Worm (Caenorhabditis elegans) whole organism, late embryonic: Measurements from ENCODE around the gene C26F1.3.

ENCODE experiments used
- C08G9.2 ChIP-seq: sonication (generic microtip); optimal IDR thresholded peaks from 2 replicates; lab custom pipeline; 2016; ENCODE audit warnings: mild to moderate bottlenecking, missing genetic modification characterization, moderate library complexity, missing compliant biosample characterization
- K02D7.2 ChIP-seq: sonication (generic microtip); optimal IDR thresholded peaks from 2 replicates; lab custom pipeline; 2017; ENCODE audit warnings: mild to moderate bottlenecking, missing genetic modification characterization, missing compliant biosample characterization
- K09A11.1 ChIP-seq: sonication (generic microtip); optimal IDR thresholded peaks from 2 replicates; lab custom pipeline; 2017; ENCODE audit warnings: antibody characterized with exemption, mild to moderate bottlenecking, missing genetic modification characterization, missing compliant biosample characterization; ENCODE audit not compliant: insufficient read depth
- Y22D7AL.16 ChIP-seq: sonication (generic microtip); optimal IDR thresholded peaks from 2 replicates; lab custom pipeline; 2016; ENCODE audit warnings: missing genetic modification characterization, missing compliant biosample characterization
- ahr-1 ChIP-seq: sonication (generic microtip); optimal IDR thresholded peaks from 2 replicates; lab custom pipeline; 2016; ENCODE audit warnings: missing genetic modification characterization, missing compliant biosample characterization
- ama-1 ChIP-seq: fragments of 150-350 bp; optimal IDR thresholded peaks from 2 replicates; lab custom pipeline; 2014
- ceh-14 ChIP-seq: sonication (generic microtip); optimal IDR thresholded peaks from 2 replicates; lab custom pipeline; 2016; ENCODE audit warnings: missing genotype, missing genetic modification characterization, missing compliant biosample characterization
- ceh-19 ChIP-seq: fragments of 200-800 bp; sonication (Bioruptor generic); optimal IDR thresholded peaks from 2 replicates; lab custom pipeline; 2018; ENCODE audit warnings: mild to moderate bottlenecking, missing genetic modification characterization, missing compliant biosample characterization
- ceh-2 ChIP-seq: sonication (generic microtip); optimal IDR thresholded peaks from 2 replicates; lab custom pipeline; 2016; ENCODE audit warnings: missing genotype, missing genetic modification characterization, missing compliant biosample characterization
- ceh-22 ChIP-seq: sonication (generic microtip); optimal IDR thresholded peaks from 2 replicates; lab custom pipeline; 2017; ENCODE audit warnings: missing biosample characterization, missing genetic modification characterization
- ceh-31 ChIP-seq: sonication (generic microtip); optimal IDR thresholded peaks from 2 replicates; lab custom pipeline; 2016; ENCODE audit warnings: missing genetic modification characterization, missing compliant biosample characterization
- ceh-34 ChIP-seq: sonication (generic microtip); optimal IDR thresholded peaks from 2 replicates; lab custom pipeline; 2016; ENCODE audit warnings: mild to moderate bottlenecking, missing genetic modification characterization, missing compliant biosample characterization
- ceh-48 ChIP-seq: sonication (generic microtip); optimal IDR thresholded peaks from 2 replicates; lab custom pipeline; 2016; ENCODE audit warnings: missing genetic modification characterization, inconsistent platforms, missing compliant biosample characterization
- ceh-6 ChIP-seq: fragments of 200-800 bp; sonication (Bioruptor generic); optimal IDR thresholded peaks from 2 replicates; lab custom pipeline; 2018; ENCODE audit warnings: mild to moderate bottlenecking, missing genetic modification characterization, missing compliant biosample characterization
- dmd-4 ChIP-seq: sonication (generic microtip); optimal IDR thresholded peaks from 2 replicates; lab custom pipeline; 2016; ENCODE audit warnings: borderline replicate concordance, missing genetic modification characterization, missing compliant biosample characterization
- dve-1 ChIP-seq: sonication (generic microtip); optimal IDR thresholded peaks from 2 replicates; lab custom pipeline; 2017; ENCODE audit warnings: antibody characterized with exemption, mild to moderate bottlenecking, missing genetic modification characterization, missing compliant biosample characterization
- elt-2 ChIP-seq: sonication (generic microtip); optimal IDR thresholded peaks from 2 replicates; lab custom pipeline; 2016; ENCODE audit warnings: missing genetic modification reagents, missing genetic modification characterization, missing compliant biosample characterization
- elt-4 ChIP-seq: sonication (generic microtip); optimal IDR thresholded peaks from 2 replicates; lab custom pipeline; 2016; ENCODE audit warnings: missing genetic modification characterization, missing compliant biosample characterization
- ets-4 ChIP-seq: sonication (generic microtip); optimal IDR thresholded peaks from 2 replicates; lab custom pipeline; 2016; ENCODE audit warnings: missing genetic modification characterization, missing compliant biosample characterization
- fax-1 ChIP-seq: sonication (generic microtip); optimal IDR thresholded peaks from 2 replicates; lab custom pipeline; 2016; ENCODE audit warnings: missing genotype, missing genetic modification characterization, missing compliant biosample characterization
- fkh-6 ChIP-seq: sonication (generic microtip); optimal IDR thresholded peaks from 2 replicates; lab custom pipeline; 2016; ENCODE audit warnings: missing genetic modification characterization, missing compliant biosample characterization
- gmeb-2 ChIP-seq: sonication (generic microtip); optimal IDR thresholded peaks from 2 replicates; lab custom pipeline; 2016; ENCODE audit warnings: missing genetic modification characterization, inconsistent platforms, missing compliant biosample characterization
- hlh-15 ChIP-seq: sonication (generic microtip); optimal IDR thresholded peaks from 2 replicates; lab custom pipeline; 2016; ENCODE audit warnings: missing genetic modification characterization, missing compliant biosample characterization
- hlh-30 ChIP-seq: sonication (generic microtip); optimal IDR thresholded peaks from 2 replicates; lab custom pipeline; 2017; ENCODE audit warnings: antibody characterized with exemption, missing genetic modification characterization, missing compliant biosample characterization; ENCODE audit not compliant: insufficient read depth
- lim-6 ChIP-seq: sonication (generic microtip); optimal IDR thresholded peaks from 2 replicates; lab custom pipeline; 2016; ENCODE audit warnings: missing genetic modification characterization, missing compliant biosample characterization
- lin-11 ChIP-seq: fragments of 200-800 bp; sonication (Bioruptor generic); optimal IDR thresholded peaks from 2 replicates; lab custom pipeline; 2018; ENCODE audit warnings: mild to moderate bottlenecking, missing genetic modification characterization, missing compliant biosample characterization
- mec-3 ChIP-seq: sonication (generic microtip); optimal IDR thresholded peaks from 2 replicates; lab custom pipeline; 2016; ENCODE audit warnings: borderline replicate concordance, missing genetic modification characterization, missing compliant biosample characterization
- nfya-1 ChIP-seq: sonication (generic microtip); optimal IDR thresholded peaks from 2 replicates; lab custom pipeline; 2017; ENCODE audit warnings: missing genetic modification characterization, mild to moderate bottlenecking, missing compliant biosample characterization, antibody characterized with exemption, moderate library complexity
- nhr-232 ChIP-seq: sonication (generic microtip); optimal IDR thresholded peaks from 2 replicates; lab custom pipeline; 2016; ENCODE audit warnings: missing genetic modification characterization, missing compliant biosample characterization
- npax-4 ChIP-seq: sonication (generic microtip); optimal IDR thresholded peaks from 2 replicates; lab custom pipeline; 2016; ENCODE audit warnings: missing genetic modification characterization, missing compliant biosample characterization
- pat-9 ChIP-seq: fragments of 200-800 bp; sonication (Bioruptor generic); optimal IDR thresholded peaks from 2 replicates; lab custom pipeline; 2018; ENCODE audit warnings: mild to moderate bottlenecking, missing genetic modification characterization, moderate library complexity, missing compliant biosample characterization
- pros-1 ChIP-seq: fragments of 150-350 bp; optimal IDR thresholded peaks from 2 replicates; lab custom pipeline; 2014; ENCODE audit warnings: missing biosample characterization, missing genetic modification reagents, missing genetic modification characterization
- rnt-1 ChIP-seq: sonication (generic microtip); optimal IDR thresholded peaks from 2 replicates; lab custom pipeline; 2016; ENCODE audit warnings: missing genetic modification characterization, missing compliant biosample characterization
- sox-2 ChIP-seq: fragments of 200-800 bp; sonication (Bioruptor generic); IDR thresholded peaks from 2 replicates; pipeline ENCODE4 v1.3.6; 2022; ENCODE audit warnings: missing genetic modification reagents, missing genetic modification characterization, missing compliant biosample characterization
- syd-9 ChIP-seq: sonication (generic microtip); optimal IDR thresholded peaks from 2 replicates; lab custom pipeline; 2016; ENCODE audit warnings: mild to moderate bottlenecking, missing genetic modification characterization, moderate library complexity, missing compliant biosample characterization
- tbx-2 ChIP-seq: sonication (generic microtip); optimal IDR thresholded peaks from 2 replicates; lab custom pipeline; 2016; ENCODE audit warnings: missing genetic modification characterization, missing compliant biosample characterization
- ttx-3 ChIP-seq: sonication (generic microtip); optimal IDR thresholded peaks from 2 replicates; lab custom pipeline; 2016; ENCODE audit warnings: missing genetic modification reagents, missing genetic modification characterization, missing compliant biosample characterization
- unc-3 ChIP-seq, 2 experiments: fragments of 200-800 bp in 1 of 2; sonication (Bioruptor generic) in 1 of 2; sonication (generic microtip) in 1 of 2; conservative IDR thresholded peaks in 1 of 2; optimal IDR thresholded peaks in 1 of 2; 2 replicates each; pipeline versions ENCODE4 v1.3.6 to Lab custom; 2016 to 2022; ENCODE audit warnings: missing compliant biosample characterization in 2 of 2, missing genetic modification characterization in 2 of 2, missing genetic modification reagents in 1 of 2
- unc-42 ChIP-seq: sonication (generic microtip); optimal IDR thresholded peaks from 2 replicates; lab custom pipeline; 2016; ENCODE audit warnings: missing genotype, missing genetic modification characterization, missing compliant biosample characterization
- unc-55 ChIP-seq: sonication (generic microtip); optimal IDR thresholded peaks from 2 replicates; lab custom pipeline; 2017; ENCODE audit warnings: missing biosample characterization, missing genetic modification reagents, missing genetic modification characterization
- unc-86 ChIP-seq: sonication (generic microtip); optimal IDR thresholded peaks from 2 replicates; lab custom pipeline; 2016; ENCODE audit warnings: missing genetic modification characterization, missing compliant biosample characterization
- zip-5 ChIP-seq: sonication (generic microtip); optimal IDR thresholded peaks from 2 replicates; lab custom pipeline; 2016; ENCODE audit warnings: missing genetic modification characterization, missing compliant biosample characterization
- ztf-16 ChIP-seq: sonication (generic microtip); optimal IDR thresholded peaks from 2 replicates; lab custom pipeline; 2017; ENCODE audit warnings: missing genetic modification characterization, missing compliant biosample characterization

The C26F1.3 gene

DNA sequence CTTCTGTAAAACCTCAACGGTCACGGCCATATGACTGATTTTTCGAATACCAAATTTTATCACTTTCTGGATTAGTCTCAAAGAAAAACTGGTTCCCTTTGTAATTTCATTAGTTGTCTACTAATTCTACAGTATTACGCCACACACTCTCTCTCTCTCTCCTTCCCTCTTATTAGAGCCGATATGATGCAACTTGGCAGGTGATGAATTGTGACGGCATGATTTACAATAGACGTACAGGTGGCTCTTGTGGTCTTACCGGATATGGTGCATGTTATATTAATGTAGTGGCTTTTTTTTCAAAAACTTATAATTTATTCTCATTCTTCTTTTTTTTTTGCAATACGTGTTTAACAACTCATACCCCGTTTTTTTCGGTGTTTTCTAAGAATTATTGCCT, 35.2 kb upstream of the C26F1.3 start:
- TF ChIP-seq K09A11.1 (tag; lab: Kevin White, UChicago) (no peak), ets-4 (no peak), fax-1 (no peak), ceh-48 (tag; lab: Kevin White, UChicago) (no peak), sox-2 (GFP tag; lab: Robert Waterston, UW) (no peak), zip-5 (tag; lab: Kevin White, UChicago) (no peak), nhr-232 (tag; lab: Kevin White, UChicago) (no peak), dve-1 (tag; lab: Kevin White, UChicago) (no peak), unc-55 (GFP tag; lab: Kevin White, UChicago) (no peak), ceh-19 (no peak), ceh-6 (GFP tag; lab: Kevin White, UChicago) (no peak), elt-2 (tag; lab: Kevin White, UChicago) (no peak), K02D7.2 (tag; lab: Kevin White, UChicago) (no peak), lim-6 (tag; lab: Kevin White, UChicago) (no peak), npax-4 (no peak), nfya-1 (tag; lab: Kevin White, UChicago) (no peak)

- TF ChIP-seq ama-1 (lab: Kevin White, UChicago), result no peak
Measured at ce11 chrV:7742485-7742959, 34.6 kb upstream of the C26F1.3 start, which contains the start of gene fbxl-5. Gene fbxl-5, plus strand, starts transcription at chrV:7742909.

ce11 chrV:7744068-7744467, 33.0 kb upstream of the C26F1.3 start:
- TF ChIP-seq ahr-1 (tag; lab: Kevin White, UChicago), result no peak
- TF ChIP-seq ceh-34 (tag; lab: Kevin White, UChicago), result no peak
- no peak for TF ChIP-seq hlh-15 (tag; lab: Kevin White, UChicago)
- TF ChIP-seq ceh-22 (tag; lab: Kevin White, UChicago), result no peak
- no peak for TF ChIP-seq sox-2 (GFP tag; lab: Robert Waterston, UW)

- TF ChIP-seq dve-1 (tag; lab: Kevin White, UChicago) (no peak), gmeb-2 (tag; lab: Kevin White, UChicago) (no peak), rnt-1 (tag; lab: Kevin White, UChicago) (no peak), ceh-31 (tag; lab: Kevin White, UChicago) (no peak)
Measured at ce11 chrV:7745386-7745785, 31.7 kb upstream of the C26F1.3 start.

DNA sequence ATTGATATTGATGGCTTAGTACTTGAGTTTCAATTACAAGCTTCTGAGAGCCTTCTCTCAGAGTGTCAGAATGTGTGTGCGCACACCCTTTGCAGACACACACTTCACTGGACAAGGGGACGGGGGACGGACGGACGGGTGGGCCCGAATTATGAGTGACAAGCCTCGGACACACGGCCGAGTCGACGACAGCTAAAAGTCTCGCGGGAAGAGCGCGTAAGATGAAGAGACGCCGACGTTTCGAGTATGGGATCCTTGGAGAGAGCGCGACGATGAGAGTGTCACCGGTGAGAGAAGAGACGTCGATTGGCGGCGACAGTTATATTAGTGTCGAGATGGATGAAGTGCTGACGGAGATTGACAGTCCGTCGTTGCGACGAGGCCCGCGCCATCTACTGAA, 31.2 kb upstream of the C26F1.3 start:
- peak; percentile 25 for TF ChIP-seq ceh-2 (tag; lab: Kevin White, UChicago)
- TF ChIP-seq K02D7.2 (tag; lab: Kevin White, UChicago), result no peak
- TF ChIP-seq pros-1 (tag; lab: Kevin White, UChicago), result no peak
- no peak for TF ChIP-seq fax-1
- peak; percentile 48 for TF ChIP-seq ceh-14 (tag; lab: Kevin White, UChicago)
- no peak for TF ChIP-seq rnt-1 (tag; lab: Kevin White, UChicago)
- no peak for TF ChIP-seq ahr-1 (tag; lab: Kevin White, UChicago)
- TF ChIP-seq pat-9 (tag; lab: Kevin White, UChicago), result no peak
- TF ChIP-seq lin-11 (tag; lab: Kevin White, UChicago), result no peak
- TF ChIP-seq fkh-6 (tag; lab: Kevin White, UChicago), result peak; percentile 16
- no peak for TF ChIP-seq ttx-3 (tag; lab: Kevin White, UChicago)
- no peak for TF ChIP-seq ztf-16 (tag; lab: Kevin White, UChicago)
- TF ChIP-seq unc-42 (tag; lab: Kevin White, UChicago), result no peak
- no peak for TF ChIP-seq ceh-6 (GFP tag; lab: Kevin White, UChicago)
- TF ChIP-seq zip-5 (tag; lab: Kevin White, UChicago), result no peak
- TF ChIP-seq ceh-22 (tag; lab: Kevin White, UChicago), result no peak
- TF ChIP-seq ceh-48 (tag; lab: Kevin White, UChicago), result no peak
- no peak for TF ChIP-seq syd-9
- TF ChIP-seq mec-3 (tag; lab: Kevin White, UChicago), result peak; percentile 34
- no peak for TF ChIP-seq elt-4 (tag; lab: Kevin White, UChicago)
- no peak for TF ChIP-seq sox-2 (GFP tag; lab: Robert Waterston, UW)
- TF ChIP-seq unc-3 (GFP tag; conservative IDR thresholded peaks at IDR 0.05; lab: Robert Waterston, UW), result no peak
- TF ChIP-seq unc-3 (tag; optimal IDR thresholded peaks at IDR 0.05; lab: Kevin White, UChicago), result no peak
- peak; percentile 42 for TF ChIP-seq C08G9.2 (tag; lab: Kevin White, UChicago)
- TF ChIP-seq unc-86 (tag; lab: Kevin White, UChicago), result no peak
- no peak for TF ChIP-seq Y22D7AL.16 (tag; lab: Kevin White, UChicago)
- no peak for TF ChIP-seq K09A11.1 (tag; lab: Kevin White, UChicago)
- peak; percentile 30 for TF ChIP-seq dmd-4 (tag; lab: Kevin White, UChicago)
- no peak for TF ChIP-seq hlh-30 (tag; lab: Kevin White, UChicago)
- peak; percentile 70 for TF ChIP-seq tbx-2
